Fruit fly (Drosophila melanogaster): ENCODE measurements around the gene mRpL11.

Gene mRpL11

DNA sequence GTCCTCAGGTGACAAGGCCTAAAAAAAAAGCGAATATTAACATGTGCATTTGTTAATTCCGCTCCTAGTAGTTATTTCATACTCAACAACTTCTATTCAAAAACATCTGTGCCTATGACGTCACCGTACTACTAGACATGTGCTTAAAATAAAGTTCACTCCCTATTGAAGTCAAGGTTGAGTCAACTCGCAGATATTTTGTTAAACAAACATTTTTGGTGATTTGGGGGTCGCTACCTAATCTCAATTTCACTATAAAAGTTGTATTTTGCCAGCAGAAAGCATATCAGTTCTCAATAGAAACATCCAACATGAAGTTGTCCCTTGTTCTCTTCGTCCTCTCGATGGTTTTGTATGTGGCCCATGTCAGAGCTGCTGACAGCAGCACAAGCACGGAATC is 5.1 kb downstream of the mRpL11 start, which contains the start of gene CG34273:
TSS of gene CG34273 (plus strand) at position 301 of the 400 bp plus-strand sequence.
- TF ChIP-seq CG17801 (GFP tag; optimal IDR thresholded peaks at IDR 0.05; ENCODE audit: partially characterized antibody) = no peak

dm6 chr3R:14520749-14521148 is 9.1 kb downstream of the mRpL11 start, which contains the start of gene Cyp313a1:
Gene Cyp313a1 (plus strand): TSS chr3R:14521049.
- no peak for TF ChIP-seq CG17801 (GFP tag; optimal IDR thresholded peaks at IDR 0.05; ENCODE audit: partially characterized antibody)

- TF ChIP-seq CG17801 (GFP tag; optimal IDR thresholded peaks at IDR 0.05; ENCODE audit: partially characterized antibody) = no peak
These were observed 15.0 kb downstream of the mRpL11 start for dm6 chr3R:14526657-14527056.

DNA sequence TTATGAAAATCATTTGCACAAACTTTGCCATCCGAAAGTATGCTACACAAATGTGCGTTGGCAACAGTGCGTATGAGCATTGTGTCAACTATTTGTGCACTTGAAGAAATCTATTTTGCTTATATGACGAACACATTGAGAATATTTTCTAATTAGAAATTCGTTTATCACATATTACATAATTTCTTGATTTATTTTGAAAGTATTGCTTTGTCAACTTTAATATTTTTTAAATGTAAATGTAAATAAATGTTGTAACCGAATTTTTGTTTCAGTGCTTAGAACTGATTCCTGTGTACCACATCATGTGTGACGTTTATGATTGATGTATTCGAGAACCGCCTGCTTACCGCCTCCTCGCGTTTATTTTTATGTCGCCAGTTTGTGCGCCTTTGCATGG is 30.4 kb downstream of the mRpL11 start:
- no peak for TF ChIP-seq CG17801 (GFP tag; optimal IDR thresholded peaks at IDR 0.05; ENCODE audit: partially characterized antibody)

DNA sequence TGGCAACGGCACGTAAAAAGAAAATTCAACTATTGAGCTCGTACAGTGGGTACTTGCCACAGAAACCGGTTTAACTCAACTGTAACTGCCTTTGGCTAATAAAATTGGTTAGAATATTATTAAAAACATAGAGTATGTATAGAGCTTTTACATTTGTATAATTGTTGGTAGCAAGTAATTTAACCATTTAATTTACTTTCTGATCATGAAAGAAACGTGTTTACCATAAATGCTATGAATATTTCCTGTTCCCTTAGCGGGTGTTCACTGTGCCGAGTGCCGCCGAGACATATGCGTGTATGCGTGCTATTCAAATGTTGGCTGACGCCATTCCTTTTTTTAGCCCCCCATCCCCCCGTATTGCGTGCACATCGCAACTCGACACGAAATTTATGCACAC is 37.1 kb downstream of the mRpL11 start:
- no peak for TF ChIP-seq CG17801 (GFP tag; optimal IDR thresholded peaks at IDR 0.05; ENCODE audit: partially characterized antibody)

DNA sequence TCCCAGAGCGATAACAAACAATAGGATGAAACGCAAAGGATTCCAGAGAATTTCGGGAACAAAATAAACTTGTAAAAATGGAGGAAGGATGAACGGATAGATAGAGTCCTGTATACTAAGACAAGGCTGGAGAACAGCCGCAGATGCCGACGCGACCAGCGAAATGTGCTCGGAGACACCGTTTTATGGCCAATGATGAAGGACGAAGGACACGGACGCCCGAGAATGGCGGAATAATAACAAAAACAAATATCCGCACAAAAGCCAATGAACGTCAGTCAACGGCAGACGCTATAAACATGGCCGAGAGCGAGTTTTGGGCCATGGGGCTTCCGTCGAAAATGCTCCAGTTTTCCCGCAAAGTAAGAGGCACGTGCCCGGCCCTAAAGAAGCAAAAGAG is 43.4 kb downstream of the mRpL11 start:
- no peak for TF ChIP-seq CG17801 (GFP tag; optimal IDR thresholded peaks at IDR 0.05; ENCODE audit: partially characterized antibody)

DNA sequence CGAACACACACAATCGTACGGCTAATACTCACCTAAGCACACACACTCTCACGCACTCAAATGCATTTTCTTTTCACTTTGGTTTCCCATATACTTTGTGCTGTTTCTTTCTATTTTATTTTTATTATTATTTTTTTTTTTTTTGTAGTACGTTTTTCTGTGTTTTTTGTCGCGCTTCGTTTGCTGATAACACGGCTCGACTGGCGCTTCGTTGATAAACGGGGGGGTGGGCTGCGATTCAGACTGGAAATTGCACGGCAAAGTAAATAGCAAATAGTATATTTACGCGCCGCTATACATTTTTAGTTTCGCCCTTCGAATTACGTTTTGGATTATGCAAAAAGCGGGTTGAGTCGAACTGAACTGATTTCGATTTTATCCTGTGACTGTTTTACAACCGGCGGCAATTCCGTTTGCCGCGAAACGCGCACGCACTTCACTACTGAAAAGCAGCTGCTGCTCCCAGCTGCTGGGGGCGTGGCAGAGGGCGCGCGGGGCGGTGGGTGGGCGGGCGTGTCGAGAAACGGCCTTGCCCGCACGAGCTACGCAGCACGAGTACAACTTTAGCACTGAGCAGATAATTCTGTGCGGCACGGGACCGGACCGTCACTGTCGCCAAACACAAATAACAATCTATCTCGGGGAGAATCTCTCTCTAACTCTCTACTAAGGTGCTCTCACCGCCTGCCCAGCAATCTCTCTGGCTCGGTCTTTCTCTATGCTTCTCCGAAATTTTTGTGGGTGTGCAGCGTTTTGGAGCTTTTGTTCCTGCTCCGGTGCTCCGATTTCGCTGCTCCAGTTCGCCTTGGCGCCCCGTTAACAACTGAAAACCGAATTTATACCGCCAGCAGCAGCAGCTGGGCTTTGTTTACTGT is 46.1 kb downstream of the mRpL11 start, which contains the start of gene Pde6:
TSS of gene Pde6 (minus strand) at position 825 of the 875 bp plus-strand sequence.
- TF ChIP-seq CG17801 (GFP tag; optimal IDR thresholded peaks at IDR 0.05; ENCODE audit: partially characterized antibody) = no peak

DNA sequence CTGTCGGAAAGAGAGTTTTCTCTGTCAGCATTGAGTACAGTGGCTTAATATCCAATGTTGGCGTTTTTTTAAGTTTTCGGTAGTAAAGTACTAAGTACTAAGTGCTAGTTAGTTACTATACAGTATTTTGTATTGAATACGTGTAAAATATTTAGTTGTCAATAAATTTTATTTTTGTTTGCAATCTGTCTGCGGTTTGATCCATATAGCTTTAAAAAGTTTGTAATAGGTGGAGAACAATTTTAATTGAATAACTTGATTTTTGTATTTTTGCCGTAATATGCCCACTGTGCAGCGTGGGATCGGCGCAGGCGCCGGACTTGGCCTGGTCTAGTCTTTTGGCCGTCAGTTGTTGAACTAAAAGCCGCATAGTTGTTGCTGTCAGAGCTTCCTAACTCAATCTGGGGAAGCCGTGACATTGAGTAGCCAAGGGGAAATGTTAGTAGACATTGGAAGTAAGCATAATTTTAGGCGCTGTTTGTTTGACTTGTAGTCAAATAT is 46.8 kb downstream of the mRpL11 start:
- no peak for TF ChIP-seq CG17801 (GFP tag; optimal IDR thresholded peaks at IDR 0.05; ENCODE audit: partially characterized antibody)

dm6 chr3R:14559954-14560353 is 48.3 kb downstream of the mRpL11 start, which contains the start of gene CG14854:
Gene CG14854 (minus strand): TSS chr3R:14560054.
- TF ChIP-seq CG17801 (GFP tag; optimal IDR thresholded peaks at IDR 0.05; ENCODE audit: partially characterized antibody) = no peak

dm6 chr3R:14560635-14561034 is 49.0 kb downstream of the mRpL11 start, which contains the start of gene Jig:
Gene Jig (plus strand): TSS chr3R:14560935.
- no peak for TF ChIP-seq CG17801 (GFP tag; optimal IDR thresholded peaks at IDR 0.05; ENCODE audit: partially characterized antibody)

DNA sequence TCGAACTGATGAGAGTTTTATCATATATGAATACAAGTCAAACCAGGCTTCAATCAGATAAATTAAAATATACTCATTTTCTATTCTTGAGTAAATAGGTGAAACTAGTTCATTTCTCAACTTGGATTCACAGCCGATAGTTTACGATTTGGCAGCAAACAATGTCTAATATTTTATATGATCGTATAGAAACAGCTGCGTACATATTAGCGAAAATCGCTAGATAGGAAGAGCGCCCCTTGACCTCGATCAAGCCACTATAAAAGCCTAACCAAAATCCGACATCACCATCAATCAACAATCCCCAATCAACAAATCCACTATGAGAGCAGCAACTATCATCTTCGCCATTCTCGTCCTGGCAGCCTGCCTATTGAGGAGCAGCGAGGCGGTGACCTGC is 50.4 kb downstream of the mRpL11 start, which contains the start of gene CG14851:
TSS of gene CG14851 (plus strand) at position 301 of the 400 bp plus-strand sequence.
- no peak for TF ChIP-seq CG17801 (GFP tag; optimal IDR thresholded peaks at IDR 0.05; ENCODE audit: partially characterized antibody)
